Worm (Caenorhabditis elegans) whole organism, young adult: Measurements from ENCODE around the gene srr-1.

ENCODE experiments used
- B0019.2 ChIP-seq: fragments of 200-800 bp; sonication (Bioruptor generic); conservative IDR thresholded peaks from 2 replicates; pipeline ENCODE4 v1.3.6; 2022; ENCODE audit warnings: missing genetic modification reagents, missing genetic modification characterization, missing compliant biosample characterization
- B0261.1 ChIP-seq: sonication (generic microtip); optimal IDR thresholded peaks from 2 replicates; lab custom pipeline; 2016; ENCODE audit warnings: mild to moderate bottlenecking, missing genetic modification characterization, moderate library complexity, missing compliant biosample characterization
- D2030.7 ChIP-seq: fragments of 200-800 bp; sonication (Bioruptor generic); IDR thresholded peaks from 2 replicates; pipeline ENCODE4 v1.3.6; 2022; ENCODE audit warnings: missing genetic modification reagents, missing genetic modification characterization, missing compliant biosample characterization
- ama-1 ChIP-seq, 3 experiments: fragments of 150-350 bp in 1 of 3; sonication (generic microtip) in 2 of 3; optimal IDR thresholded peaks; 2 replicates each; lab custom pipeline; 2014 to 2018; ENCODE audit warnings: missing biosample characterization in 2 of 3, missing genetic modification characterization in 2 of 3, missing genetic modification reagents in 2 of 3
- bed-2 ChIP-seq: fragments of 200-800 bp; sonication (Bioruptor generic); IDR thresholded peaks from 2 replicates; pipeline ENCODE4 v1.3.6; 2022; ENCODE audit warnings: missing genetic modification reagents, missing genetic modification characterization, missing compliant biosample characterization
- unc-130 ChIP-seq: sonication (generic microtip); optimal IDR thresholded peaks from 2 replicates; lab custom pipeline; 2016; ENCODE audit warnings: missing genetic modification reagents, missing genetic modification characterization, missing compliant biosample characterization
- unc-62 ChIP-seq: fragments of 150-350 bp; optimal IDR thresholded peaks from 2 replicates; lab custom pipeline; 2014; ENCODE audit warnings: missing biosample characterization, missing genetic modification reagents, missing genetic modification characterization

ce11 chrV:13034604-13035003 is 18.9 kb downstream of the srr-1 start, which contains the start of gene W07G4.7:
- TF ChIP-seq B0019.2: no peak
- TF ChIP-seq bed-2 (GFP tag; lab: Robert Waterston, UW): no peak
- TF ChIP-seq unc-62 (GFP tag; lab: Kevin White, UChicago): no peak
- TF ChIP-seq B0261.1: no peak
- no peak for TF ChIP-seq unc-130 (GFP tag; lab: Kevin White, UChicago)
- no peak for TF ChIP-seq ama-1 (optimal IDR thresholded peaks at IDR 0.05; lab: Kevin White, UChicago)
- no peak for TF ChIP-seq ama-1 (GFP tag; optimal IDR thresholded peaks at IDR 0.05; lab: Kevin White, UChicago)
- TF ChIP-seq D2030.7 (GFP tag; lab: Robert Waterston, UW): no peak
